Worm (Caenorhabditis elegans) whole organism, mixed stage, embryonic: Measurements from ENCODE around the gene Y57A10C.10.

ENCODE experiments used
- M03D4.4 ChIP-seq: sonication (generic microtip); optimal IDR thresholded peaks from 2 replicates; lab custom pipeline; 2017; ENCODE audit warnings: mild to moderate bottlenecking, missing genetic modification characterization, missing compliant biosample characterization
- bed-3 ChIP-seq: fragments of 200-800 bp; sonication (Bioruptor generic); optimal IDR thresholded peaks from 3 replicates; lab custom pipeline; 2018; ENCODE audit warnings: mild to moderate bottlenecking, missing genetic modification characterization, moderate library complexity, missing compliant biosample characterization
- blmp-1 ChIP-seq: fragments of 150-350 bp; optimal IDR thresholded peaks from 2 replicates; lab custom pipeline; 2014; ENCODE audit warnings: missing biosample characterization, missing genetic modification characterization
- ceh-43 ChIP-seq: fragments of 200-800 bp; sonication (Bioruptor generic); optimal IDR thresholded peaks from 2 replicates; lab custom pipeline; 2018; ENCODE audit warnings: mild to moderate bottlenecking, missing genetic modification characterization, moderate library complexity, missing compliant biosample characterization
- ces-1 ChIP-seq: fragments of 150-350 bp; optimal IDR thresholded peaks from 2 replicates; lab custom pipeline; 2014; ENCODE audit warnings: missing biosample characterization, missing genetic modification reagents, missing genetic modification characterization
- cnd-1 ChIP-seq: fragments of 200-800 bp; sonication (Bioruptor generic); optimal IDR thresholded peaks from 2 replicates; lab custom pipeline; 2018; ENCODE audit warnings: mild to moderate bottlenecking, missing genetic modification characterization, missing compliant biosample characterization
- drap-1 ChIP-seq: fragments of 200-800 bp; sonication (Bioruptor generic); optimal IDR thresholded peaks from 3 replicates; lab custom pipeline; 2018; ENCODE audit warnings: mild to moderate bottlenecking, missing genetic modification characterization, missing compliant biosample characterization
- elt-1 ChIP-seq: sonication (generic microtip); optimal IDR thresholded peaks from 2 replicates; lab custom pipeline; 2017; ENCODE audit warnings: missing genetic modification characterization, mild to moderate bottlenecking, missing compliant biosample characterization, antibody characterized with exemption, moderate library complexity, borderline replicate concordance; ENCODE audit not compliant: insufficient read depth
- ham-2 ChIP-seq: fragments of 200-800 bp; sonication (Bioruptor generic); optimal IDR thresholded peaks from 2 replicates; lab custom pipeline; 2018; ENCODE audit warnings: mild to moderate bottlenecking, missing genetic modification characterization, missing compliant biosample characterization
- hlh-1 ChIP-seq: fragments of 150-350 bp; optimal IDR thresholded peaks from 2 replicates; lab custom pipeline; 2014; ENCODE audit warnings: missing biosample characterization, missing genetic modification reagents, missing genetic modification characterization
- lsy-2 ChIP-seq: fragments of 150-350 bp; optimal IDR thresholded peaks from 2 replicates; lab custom pipeline; 2014; ENCODE audit warnings: missing biosample characterization, missing genetic modification characterization
- mep-1 ChIP-seq: fragments of 150-350 bp; optimal IDR thresholded peaks from 2 replicates; lab custom pipeline; 2017; ENCODE audit warnings: missing biosample characterization, missing genetic modification reagents, missing genetic modification characterization, inconsistent platforms
- nhr-2 ChIP-seq: fragments of 150-350 bp; optimal IDR thresholded peaks from 2 replicates; lab custom pipeline; 2014; ENCODE audit warnings: missing biosample characterization, missing genetic modification characterization
- nhr-237 ChIP-seq: fragments of 150-350 bp; optimal IDR thresholded peaks from 2 replicates; lab custom pipeline; 2014; ENCODE audit warnings: missing biosample characterization, missing genetic modification characterization
- nhr-28 ChIP-seq: fragments of 150-350 bp; optimal IDR thresholded peaks from 2 replicates; lab custom pipeline; 2014; ENCODE audit warnings: missing biosample characterization, missing genetic modification characterization
- nhr-76 ChIP-seq: sonication (generic microtip); optimal IDR thresholded peaks from 2 replicates; lab custom pipeline; 2017; ENCODE audit warnings: missing biosample characterization, missing genetic modification characterization
- pha-4 ChIP-seq: fragments of 150-350 bp; optimal IDR thresholded peaks from 2 replicates; lab custom pipeline; 2018; ENCODE audit warnings: missing biosample characterization, missing genetic modification reagents, missing genetic modification characterization
- sem-2 ChIP-seq: fragments of 200-800 bp; sonication (Bioruptor generic); optimal IDR thresholded peaks from 2 replicates; lab custom pipeline; 2018; ENCODE audit warnings: mild to moderate bottlenecking, missing genetic modification characterization, missing compliant biosample characterization
- snpc-4 ChIP-seq: fragments of 150-350 bp; optimal IDR thresholded peaks from 2 replicates; lab custom pipeline; 2014; ENCODE audit warnings: missing biosample characterization, missing genetic modification characterization
- sptf-1 ChIP-seq: sonication (generic microtip); optimal IDR thresholded peaks from 2 replicates; lab custom pipeline; 2017; ENCODE audit warnings: mild to moderate bottlenecking, missing genetic modification characterization, moderate library complexity, missing compliant biosample characterization
- tbx-8 ChIP-seq: fragments of 200-800 bp; sonication (Bioruptor generic); optimal IDR thresholded peaks from 2 replicates; lab custom pipeline; 2018; ENCODE audit warnings: mild to moderate bottlenecking, missing genetic modification characterization, moderate library complexity, missing compliant biosample characterization
- unc-39 ChIP-seq: fragments of 150-350 bp; optimal IDR thresholded peaks from 2 replicates; lab custom pipeline; 2014; ENCODE audit warnings: missing biosample characterization, missing genetic modification characterization
- unc-62 ChIP-seq: fragments of 150-350 bp; optimal IDR thresholded peaks from 2 replicates; lab custom pipeline; 2014; ENCODE audit warnings: missing biosample characterization, missing genetic modification reagents, missing genetic modification characterization
- zip-8 ChIP-seq: fragments of 150-350 bp; optimal IDR thresholded peaks from 2 replicates; lab custom pipeline; 2014; ENCODE audit warnings: missing biosample characterization, missing genetic modification characterization
- ztf-11 ChIP-seq: fragments of 150-350 bp; optimal IDR thresholded peaks from 2 replicates; lab custom pipeline; 2014; ENCODE audit warnings: missing biosample characterization, missing genetic modification characterization

Gene Y57A10C.10

DNA sequence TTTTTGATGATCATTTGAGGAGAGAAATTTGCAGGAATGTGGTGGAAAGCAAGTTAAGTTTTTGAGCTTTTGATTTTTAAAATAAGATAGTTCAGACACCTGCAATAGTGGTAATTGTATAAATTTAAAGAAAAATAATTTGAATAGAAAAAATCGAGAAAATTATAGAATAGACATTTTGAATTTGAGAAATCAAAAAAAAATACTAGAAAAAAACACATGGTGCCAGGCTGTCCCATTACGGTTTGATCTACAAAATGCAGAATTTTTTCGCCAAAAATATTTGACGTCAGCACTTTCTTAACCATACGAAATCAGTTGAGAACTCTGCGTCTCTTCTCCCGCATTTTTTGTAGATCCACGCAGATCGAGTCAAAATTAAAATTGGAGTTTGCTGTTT is 23.6 kb downstream of the Y57A10C.10 start, which contains the start of gene sre-27:
sre-27 (minus strand) TSS at position 101 of the 400 bp plus-strand sequence.
- no peak for TF ChIP-seq cnd-1

DNA sequence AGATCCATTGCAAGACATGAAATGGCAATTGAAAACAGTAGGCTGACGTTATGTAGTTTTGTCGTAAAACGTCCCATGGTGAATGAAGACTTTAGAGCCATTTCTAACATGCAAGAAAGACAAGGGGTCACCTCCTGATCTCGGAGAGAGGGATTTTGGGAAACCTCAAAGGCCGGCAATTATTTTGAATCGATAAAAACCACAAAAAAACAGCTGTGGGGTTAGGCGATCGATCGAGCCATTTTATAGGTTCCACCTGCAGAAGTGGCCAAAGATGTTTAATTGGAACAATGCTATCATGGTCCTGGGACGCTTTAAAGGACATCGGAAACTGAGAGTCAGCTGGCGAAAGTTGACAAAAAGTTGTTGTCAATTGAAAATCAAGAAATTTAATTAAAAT is 26.3 kb downstream of the Y57A10C.10 start, which contains the start of gene Y57A10C.11:
Y57A10C.11 (minus strand) TSS at position 101 of the 400 bp plus-strand sequence.
- TF ChIP-seq bed-3 (GFP tag; lab: Kevin White, UChicago) (no peak), ztf-11 (no peak), M03D4.4 (tag; lab: Kevin White, UChicago) (no peak), nhr-76 (tag; lab: Kevin White, UChicago) (no peak), nhr-237 (tag; lab: Kevin White, UChicago) (no peak), sptf-1 (tag; lab: Kevin White, UChicago) (no peak), ham-2 (GFP tag; lab: Kevin White, UChicago) (no peak), elt-1 (no peak), snpc-4 (tag; lab: Kevin White, UChicago) (no peak), nhr-2 (no peak)
- TF ChIP-seq, all 35 proteins: peak for 0

DNA sequence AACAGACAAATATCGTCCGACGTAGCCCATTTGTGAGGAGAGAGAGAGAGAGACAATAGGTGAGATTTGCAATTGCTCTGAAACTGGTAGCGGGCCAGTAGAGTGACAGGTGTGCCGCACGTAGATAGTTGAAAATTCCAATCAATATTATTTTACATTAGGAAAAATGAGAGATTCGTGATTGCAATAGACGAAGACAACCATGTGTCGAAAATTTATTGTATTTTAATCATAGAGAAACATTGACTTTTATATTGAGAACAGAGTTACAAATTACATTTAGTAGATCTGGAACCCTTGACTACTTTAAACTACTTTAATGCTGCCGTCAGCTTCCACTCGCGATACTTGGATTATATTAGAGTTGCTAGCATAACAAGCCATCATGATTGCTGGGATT is 28.6 kb downstream of the Y57A10C.10 start, which contains the start of gene Y57A10C.1:
Y57A10C.1 (minus strand) TSS at position 101 of the 400 bp plus-strand sequence.
- TF ChIP-seq zip-8 (tag; lab: Kevin White, UChicago) = no peak
- TF ChIP-seq ceh-43 (GFP tag; lab: Kevin White, UChicago) = no peak
- TF ChIP-seq ham-2 (GFP tag; lab: Kevin White, UChicago) = no peak
- no peak for TF ChIP-seq nhr-28 (tag; lab: Kevin White, UChicago)
- TF ChIP-seq mep-1 = no peak
- TF ChIP-seq, all 35 proteins: peak for 0

DNA sequence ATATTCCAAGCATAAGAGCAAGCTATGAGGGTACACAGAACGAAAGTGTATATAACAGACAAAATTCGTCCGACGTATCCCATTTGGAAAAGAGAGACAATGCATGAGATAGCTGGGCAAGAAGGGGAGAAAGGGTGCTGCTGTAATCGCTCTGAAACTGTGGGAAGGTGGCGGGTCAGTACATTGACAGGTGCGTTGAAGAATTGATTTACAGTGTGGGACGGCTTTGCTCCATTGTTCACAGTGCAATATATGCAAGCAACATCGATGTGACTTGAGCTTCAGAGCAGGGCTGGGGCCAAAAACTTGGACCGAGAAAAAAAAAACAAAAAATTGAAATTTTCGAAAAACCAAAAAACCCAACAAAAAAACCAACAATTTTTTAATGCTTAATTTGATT is 31.0 kb downstream of the Y57A10C.10 start, which contains the start of gene F57G9.3:
F57G9.3 (minus strand) TSS at position 101 of the 400 bp plus-strand sequence.
- TF ChIP-seq tbx-8 (GFP tag; lab: Kevin White, UChicago) (no peak), sem-2 (GFP tag; lab: Kevin White, UChicago) (no peak), unc-39 (tag; lab: Kevin White, UChicago) (no peak), unc-62 (GFP tag; lab: Kevin White, UChicago) (no peak), lsy-2 (tag; lab: Kevin White, UChicago) (no peak), ces-1 (GFP tag; lab: Kevin White, UChicago) (no peak)
- TF ChIP-seq, all 35 proteins: peak for 0

- no peak for TF ChIP-seq unc-62 (GFP tag; lab: Kevin White, UChicago)
- no peak for TF ChIP-seq mep-1
Measured at ce11 chrII:12408717-12409116, 32.3 kb downstream of the Y57A10C.10 start, which contains the start of gene sre-31. Gene sre-31, minus strand, starts transcription at chrII:12408817.

ce11 chrII:12406394-12406793 is 34.7 kb downstream of the Y57A10C.10 start, which contains the start of gene sre-30:
Gene sre-30, minus strand, starts transcription at chrII:12406494.
- TF ChIP-seq pha-4 (tag; lab: Kevin White, UChicago) (no peak), drap-1 (GFP tag; lab: Kevin White, UChicago) (no peak), mep-1 (no peak), unc-62 (GFP tag; lab: Kevin White, UChicago) (no peak), hlh-1 (tag; lab: Kevin White, UChicago) (no peak), unc-39 (tag; lab: Kevin White, UChicago) (no peak), nhr-76 (tag; lab: Kevin White, UChicago) (no peak), elt-1 (no peak)
- TF ChIP-seq, all 35 proteins: peak for 0

ce11 chrII:12401791-12402190 is 39.3 kb downstream of the Y57A10C.10 start, which contains the start of gene sre-29:
Gene sre-29, minus strand, starts transcription at chrII:12401891.
- TF ChIP-seq zip-8 (tag; lab: Kevin White, UChicago) (no peak), blmp-1 (no peak)

- TF ChIP-seq drap-1 (GFP tag; lab: Kevin White, UChicago) (no peak), bed-3 (GFP tag; lab: Kevin White, UChicago) (no peak), snpc-4 (tag; lab: Kevin White, UChicago) (no peak), nhr-2 (no peak), lsy-2 (tag; lab: Kevin White, UChicago) (no peak), tbx-8 (GFP tag; lab: Kevin White, UChicago) (no peak), ham-2 (GFP tag; lab: Kevin White, UChicago) (no peak), nhr-76 (tag; lab: Kevin White, UChicago) (no peak), mep-1 (no peak), ceh-43 (GFP tag; lab: Kevin White, UChicago) (no peak)
Measured at ce11 chrII:12397656-12398055, 43.4 kb downstream of the Y57A10C.10 start, which contains the start of gene F57G9.7. Gene F57G9.7, minus strand, starts transcription at chrII:12397756.
